Worm (Caenorhabditis elegans): Measurements from ENCODE around the gene Y25C1A.7.

Gene Y25C1A.7

DNA sequence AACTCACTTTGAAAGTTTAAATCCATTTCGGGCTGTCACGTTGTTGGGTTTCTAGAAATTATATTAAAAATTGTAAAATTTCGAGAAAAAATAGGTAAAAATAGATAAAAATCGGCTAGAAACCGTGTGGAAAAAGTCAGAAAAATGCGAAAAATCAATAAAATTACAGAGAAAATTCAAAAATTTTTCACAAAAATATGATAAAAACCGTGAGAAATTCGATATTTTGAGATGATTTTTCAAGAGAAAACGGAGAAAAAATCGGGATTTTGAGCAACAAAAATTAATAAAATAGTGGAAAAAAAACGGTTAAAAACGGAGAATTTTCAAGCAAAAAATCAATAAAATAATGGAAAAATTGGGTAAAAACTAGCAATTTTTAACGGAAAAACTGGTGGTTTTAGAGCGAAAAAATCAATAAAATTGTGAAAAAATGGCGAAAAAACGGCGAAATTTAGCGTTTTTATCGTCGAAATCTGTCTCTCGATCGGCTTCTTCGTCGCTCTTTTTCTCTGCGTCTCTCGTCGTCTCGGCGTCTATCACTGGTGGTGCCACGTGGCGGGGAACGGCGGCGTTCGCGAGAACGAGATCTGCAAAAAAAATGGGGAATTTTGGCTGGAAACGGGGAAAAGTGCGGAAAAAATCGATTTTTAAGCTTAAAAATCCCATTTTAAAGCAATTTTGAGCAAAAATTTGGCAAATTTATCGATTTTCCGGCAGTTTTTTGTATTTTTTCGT, at the start of gene Y25C1A.7:
Gene Y25C1A.7 (minus strand): TSS at position 51 of the 738 bp plus-strand sequence.
- no peak for TF ChIP-seq pax-3 (tag; optimal IDR thresholded peaks at IDR 0.05)
- no peak for TF ChIP-seq pqm-1 (tag; optimal IDR thresholded peaks at IDR 0.05)
- no peak for TF ChIP-seq unc-30 (tag; optimal IDR thresholded peaks at IDR 0.05)
- TF ChIP-seq mdl-1 (tag; optimal IDR thresholded peaks at IDR 0.05), result no peak
- no peak for TF ChIP-seq efl-1 (optimal IDR thresholded peaks at IDR 0.05)
- TF ChIP-seq efl-1 (GFP tag; optimal IDR thresholded peaks at IDR 0.05 in 1 of 2), result peak in 1 of 2 experiments; percentile 12
- TF ChIP-seq nhr-85 (tag), result peak; percentile 12

DNA sequence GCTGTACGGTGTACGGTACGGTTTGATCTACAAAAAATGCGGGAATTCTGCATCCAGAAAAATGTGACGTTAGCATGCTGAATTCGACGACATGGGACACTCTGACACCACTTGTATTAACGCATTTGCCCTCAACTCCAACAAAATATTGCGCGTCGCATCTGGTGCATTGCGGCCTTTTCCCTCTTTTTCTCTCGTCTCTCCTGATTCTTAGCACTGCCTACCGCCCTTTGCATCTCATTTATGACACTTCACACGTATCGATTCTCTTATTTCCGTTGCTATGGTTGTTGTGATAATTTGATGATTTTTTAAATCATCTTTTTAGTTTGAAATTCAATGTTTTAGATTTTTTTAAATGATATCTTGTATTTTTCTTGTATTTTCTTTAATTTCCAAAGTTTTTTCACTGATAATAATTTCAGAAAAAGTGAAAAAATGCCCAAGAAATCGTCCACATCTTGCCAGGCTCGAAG, 48.1 kb upstream of the Y25C1A.7 start, which contains the start of gene T10D4.6:
Gene T10D4.6 (plus strand): TSS at position 426 of the 476 bp plus-strand sequence.
- TF ChIP-seq lsy-2 (tag; optimal IDR thresholded peaks at IDR 0.05) (peak in 1 of 2 experiments; percentile 40), lin-39 (tag; optimal IDR thresholded peaks at IDR 0.05) (no peak), efl-1 (optimal IDR thresholded peaks at IDR 0.05) (peak; percentile 51 to 67), efl-1 (GFP tag; optimal IDR thresholded peaks at IDR 0.05 in 1 of 2) (peak in 1 of 2 experiments; percentile 45), ceh-8 (GFP tag; optimal IDR thresholded peaks at IDR 0.05) (no peak), unc-98 (GFP tag; IDR thresholded peaks at IDR 0.05) (no peak), egl-27 (tag; optimal IDR thresholded peaks at IDR 0.05) (no peak), tbx-2 (tag; optimal IDR thresholded peaks at IDR 0.05) (peak; percentile 37), zag-1 (tag; optimal IDR thresholded peaks at IDR 0.05) (no peak), ceh-90 (tag; optimal IDR thresholded peaks at IDR 0.05) (no peak), ama-1 (optimal IDR thresholded peaks at IDR 0.05) (no peak), irx-1 (tag; optimal IDR thresholded peaks at IDR 0.05) (no peak), ceh-88 (GFP tag; IDR thresholded peaks at IDR 0.05) (no peak), aha-1 (tag; optimal IDR thresholded peaks at IDR 0.05) (no peak), zip-4 (GFP tag; optimal IDR thresholded peaks at IDR 0.05) (no peak), hlh-4 (tag; optimal IDR thresholded peaks at IDR 0.05) (no peak), sptf-1 (tag; optimal IDR thresholded peaks at IDR 0.05) (no peak), nhr-20 (tag; optimal IDR thresholded peaks at IDR 0.05) (no peak), sox-4 (tag; optimal IDR thresholded peaks at IDR 0.05) (no peak), lin-35 (GFP tag; optimal IDR thresholded peaks at IDR 0.05) (peak; percentile 46 to 63), Y116A8C.19 (tag; optimal IDR thresholded peaks at IDR 0.05; ENCODE audit: borderline replicate concordance) (no peak), mep-1 (tag; optimal IDR thresholded peaks at IDR 0.05) (peak; percentile 34), mef-2 (tag; optimal IDR thresholded peaks at IDR 0.05) (no peak), nhr-71 (tag; optimal IDR thresholded peaks at IDR 0.05) (no peak), nhr-84 (tag; optimal IDR thresholded peaks at IDR 0.05) (no peak), skn-1 (tag; optimal IDR thresholded peaks at IDR 0.05) (no peak), C34B4.2 (tag; optimal IDR thresholded peaks at IDR 0.05) (no peak), nhr-90 (tag; optimal IDR thresholded peaks at IDR 0.05; ENCODE audit: poor library complexity) (no peak), nhr-237 (tag; optimal IDR thresholded peaks at IDR 0.05) (no peak), unc-86 (tag; optimal IDR thresholded peaks at IDR 0.05) (no peak), jun-1 (tag; optimal IDR thresholded peaks at IDR 0.05) (no peak), tlp-1 (tag; optimal IDR thresholded peaks at IDR 0.05) (no peak), C16A3.4 (tag; optimal IDR thresholded peaks at IDR 0.05) (no peak), unc-130 (tag; optimal IDR thresholded peaks at IDR 0.05) (no peak), aly-2 (tag; optimal IDR thresholded peaks at IDR 0.05) (no peak), fkh-4 (tag; optimal IDR thresholded peaks at IDR 0.05; ENCODE audit: borderline replicate concordance) (no peak), hlh-17 (GFP tag; optimal IDR thresholded peaks at IDR 0.05; ENCODE audit: borderline replicate concordance) (no peak), nhr-28 (tag; optimal IDR thresholded peaks at IDR 0.05) (no peak), blmp-1 (tag; optimal IDR thresholded peaks at IDR 0.05) (no peak), fos-1 (tag; optimal IDR thresholded peaks at IDR 0.05) (no peak), lin-14 (GFP tag; optimal IDR thresholded peaks at IDR 0.05) (no peak), dpl-1 (GFP tag; optimal IDR thresholded peaks at IDR 0.05) (peak; percentile 17 to 51 (median 18)), ceh-63 (GFP tag; optimal IDR thresholded peaks at IDR 0.05) (no peak), unc-62 (GFP tag; optimal IDR thresholded peaks at IDR 0.05) (no peak), nhr-19 (GFP tag; conservative IDR thresholded peaks at IDR 0.05) (0 out of 2 replicates have a peak, but pooled peaks have one; percentile 9), pqm-1 (tag; optimal IDR thresholded peaks at IDR 0.05) (no peak), grh-1 (GFP tag; IDR thresholded peaks at IDR 0.05) (no peak)

Measured in whole organism, L1 larva.